Worm (Caenorhabditis elegans) whole organism, mixed stage, embryonic: Measurements from ENCODE around the gene pmp-2.

Experiments
- ceh-83 ChIP-seq: fragments of 200-800 bp; sonication (Bioruptor generic); optimal IDR thresholded peaks from 2 replicates; lab custom pipeline; 2018; ENCODE audit warnings: mild to moderate bottlenecking, missing genetic modification characterization, missing compliant biosample characterization
- lin-13 ChIP-seq: fragments of 150-350 bp; optimal IDR thresholded peaks from 2 replicates; lab custom pipeline; 2014; ENCODE audit warnings: missing biosample characterization, missing genetic modification characterization
- lin-32 ChIP-seq: fragments of 200-800 bp; sonication (Bioruptor generic); optimal IDR thresholded peaks from 2 replicates; lab custom pipeline; 2018; ENCODE audit warnings: mild to moderate bottlenecking, missing genetic modification characterization, missing compliant biosample characterization
- lsy-2 ChIP-seq: fragments of 150-350 bp; optimal IDR thresholded peaks from 2 replicates; lab custom pipeline; 2014; ENCODE audit warnings: missing biosample characterization, missing genetic modification characterization
- nhr-12 ChIP-seq: fragments of 150-350 bp; optimal IDR thresholded peaks from 2 replicates; lab custom pipeline; 2014; ENCODE audit warnings: missing biosample characterization, missing genetic modification characterization
- nhr-237 ChIP-seq: fragments of 150-350 bp; optimal IDR thresholded peaks from 2 replicates; lab custom pipeline; 2014; ENCODE audit warnings: missing biosample characterization, missing genetic modification characterization
- unc-39 ChIP-seq: fragments of 150-350 bp; optimal IDR thresholded peaks from 2 replicates; lab custom pipeline; 2014; ENCODE audit warnings: missing biosample characterization, missing genetic modification characterization
- unc-62 ChIP-seq: fragments of 150-350 bp; optimal IDR thresholded peaks from 2 replicates; lab custom pipeline; 2014; ENCODE audit warnings: missing biosample characterization, missing genetic modification reagents, missing genetic modification characterization
- ztf-11 ChIP-seq: fragments of 150-350 bp; optimal IDR thresholded peaks from 2 replicates; lab custom pipeline; 2014; ENCODE audit warnings: missing biosample characterization, missing genetic modification characterization

- TF ChIP-seq unc-62 (GFP tag; lab: Kevin White, UChicago) (no peak), ceh-83 (GFP tag; lab: Kevin White, UChicago) (no peak), unc-39 (no peak), ztf-11 (tag; lab: Kevin White, UChicago) (no peak), nhr-237 (tag; lab: Kevin White, UChicago) (no peak), lin-32 (GFP tag; lab: Kevin White, UChicago) (no peak), nhr-12 (tag; lab: Kevin White, UChicago) (no peak), lsy-2 (tag; lab: Kevin White, UChicago) (no peak), lin-13 (tag; lab: Kevin White, UChicago) (no peak)
Observed at ce11 chrII:6930072-6930471, 42.5 kb upstream of the pmp-2 start.
